Worm (Caenorhabditis elegans) whole organism, late embryonic: ENCODE results near the gene F59A6.3.

ENCODE experiments used
- C08G9.2 ChIP-seq: sonication (generic microtip); optimal IDR thresholded peaks from 2 replicates; lab custom pipeline; 2016; ENCODE audit warnings: mild to moderate bottlenecking, missing genetic modification characterization, moderate library complexity, missing compliant biosample characterization
- K09A11.1 ChIP-seq: sonication (generic microtip); optimal IDR thresholded peaks from 2 replicates; lab custom pipeline; 2017; ENCODE audit warnings: antibody characterized with exemption, mild to moderate bottlenecking, missing genetic modification characterization, missing compliant biosample characterization; ENCODE audit not compliant: insufficient read depth
- Y22D7AL.16 ChIP-seq: sonication (generic microtip); optimal IDR thresholded peaks from 2 replicates; lab custom pipeline; 2016; ENCODE audit warnings: missing genetic modification characterization, missing compliant biosample characterization
- ama-1 ChIP-seq: fragments of 150-350 bp; optimal IDR thresholded peaks from 2 replicates; lab custom pipeline; 2014
- ceh-18 ChIP-seq: sonication (generic microtip); optimal IDR thresholded peaks from 2 replicates; lab custom pipeline; 2016; ENCODE audit warnings: missing genetic modification characterization, missing compliant biosample characterization
- ceh-2 ChIP-seq: sonication (generic microtip); optimal IDR thresholded peaks from 2 replicates; lab custom pipeline; 2016; ENCODE audit warnings: missing genotype, missing genetic modification characterization, missing compliant biosample characterization
- ceh-22 ChIP-seq: sonication (generic microtip); optimal IDR thresholded peaks from 2 replicates; lab custom pipeline; 2017; ENCODE audit warnings: missing biosample characterization, missing genetic modification characterization
- ceh-24 ChIP-seq: sonication (generic microtip); optimal IDR thresholded peaks from 2 replicates; lab custom pipeline; 2016; ENCODE audit warnings: mild to moderate bottlenecking, missing genetic modification characterization, missing compliant biosample characterization
- ceh-30 ChIP-seq: fragments of 150-350 bp; optimal IDR thresholded peaks from 2 replicates; lab custom pipeline; 2014; ENCODE audit warnings: missing biosample characterization, missing genetic modification characterization
- ceh-45 ChIP-seq: fragments of 200-800 bp; sonication (Bioruptor generic); IDR thresholded peaks from 2 replicates; pipeline ENCODE4 v1.3.6; 2022; ENCODE audit warnings: missing genetic modification reagents, missing genetic modification characterization, missing compliant biosample characterization
- dmd-4 ChIP-seq: sonication (generic microtip); optimal IDR thresholded peaks from 2 replicates; lab custom pipeline; 2016; ENCODE audit warnings: borderline replicate concordance, missing genetic modification characterization, missing compliant biosample characterization
- dve-1 ChIP-seq: sonication (generic microtip); optimal IDR thresholded peaks from 2 replicates; lab custom pipeline; 2017; ENCODE audit warnings: antibody characterized with exemption, mild to moderate bottlenecking, missing genetic modification characterization, missing compliant biosample characterization
- elt-2 ChIP-seq: sonication (generic microtip); optimal IDR thresholded peaks from 2 replicates; lab custom pipeline; 2016; ENCODE audit warnings: missing genetic modification reagents, missing genetic modification characterization, missing compliant biosample characterization
- elt-4 ChIP-seq: sonication (generic microtip); optimal IDR thresholded peaks from 2 replicates; lab custom pipeline; 2016; ENCODE audit warnings: missing genetic modification characterization, missing compliant biosample characterization
- ets-4 ChIP-seq: sonication (generic microtip); optimal IDR thresholded peaks from 2 replicates; lab custom pipeline; 2016; ENCODE audit warnings: missing genetic modification characterization, missing compliant biosample characterization
- eyg-1 ChIP-seq: sonication (generic microtip); optimal IDR thresholded peaks from 2 replicates; lab custom pipeline; 2016; ENCODE audit warnings: missing genotype, missing genetic modification characterization, missing compliant biosample characterization
- hlh-13 ChIP-seq: fragments of 200-800 bp; sonication (Bioruptor generic); optimal IDR thresholded peaks from 2 replicates; lab custom pipeline; 2018; ENCODE audit warnings: mild to moderate bottlenecking, missing genetic modification characterization, missing compliant biosample characterization
- hlh-15 ChIP-seq: sonication (generic microtip); optimal IDR thresholded peaks from 2 replicates; lab custom pipeline; 2016; ENCODE audit warnings: missing genetic modification characterization, missing compliant biosample characterization
- lim-6 ChIP-seq: sonication (generic microtip); optimal IDR thresholded peaks from 2 replicates; lab custom pipeline; 2016; ENCODE audit warnings: missing genetic modification characterization, missing compliant biosample characterization
- madf-2 ChIP-seq: sonication (generic microtip); optimal IDR thresholded peaks from 2 replicates; lab custom pipeline; 2017; ENCODE audit warnings: missing genetic modification characterization, missing compliant biosample characterization
- mec-3 ChIP-seq: sonication (generic microtip); optimal IDR thresholded peaks from 2 replicates; lab custom pipeline; 2016; ENCODE audit warnings: borderline replicate concordance, missing genetic modification characterization, missing compliant biosample characterization
- nfya-1 ChIP-seq: sonication (generic microtip); optimal IDR thresholded peaks from 2 replicates; lab custom pipeline; 2017; ENCODE audit warnings: missing genetic modification characterization, mild to moderate bottlenecking, missing compliant biosample characterization, antibody characterized with exemption, moderate library complexity
- npax-4 ChIP-seq: sonication (generic microtip); optimal IDR thresholded peaks from 2 replicates; lab custom pipeline; 2016; ENCODE audit warnings: missing genetic modification characterization, missing compliant biosample characterization
- odd-2 ChIP-seq: sonication (generic microtip); optimal IDR thresholded peaks from 2 replicates; lab custom pipeline; 2017; ENCODE audit warnings: antibody characterized with exemption, mild to moderate bottlenecking, missing genetic modification characterization, missing compliant biosample characterization
- pax-1 ChIP-seq: fragments of 150-350 bp; optimal IDR thresholded peaks from 2 replicates; lab custom pipeline; 2014; ENCODE audit warnings: missing biosample characterization, missing genetic modification characterization
- pha-2 ChIP-seq: sonication (generic microtip); optimal IDR thresholded peaks from 2 replicates; lab custom pipeline; 2017; ENCODE audit warnings: mild to moderate bottlenecking, missing genetic modification characterization, missing compliant biosample characterization
- pha-4 ChIP-seq: fragments of 150-350 bp; optimal IDR thresholded peaks from 2 replicates; lab custom pipeline; 2018; ENCODE audit warnings: missing biosample characterization, missing genetic modification reagents, missing genetic modification characterization
- pqm-1 ChIP-seq: sonication (generic microtip); optimal IDR thresholded peaks from 2 replicates; lab custom pipeline; 2016; ENCODE audit warnings: missing genetic modification characterization, missing compliant biosample characterization
- sox-2 ChIP-seq: fragments of 200-800 bp; sonication (Bioruptor generic); IDR thresholded peaks from 2 replicates; pipeline ENCODE4 v1.3.6; 2022; ENCODE audit warnings: missing genetic modification reagents, missing genetic modification characterization, missing compliant biosample characterization
- tbx-7 ChIP-seq: sonication (generic microtip); optimal IDR thresholded peaks from 2 replicates; lab custom pipeline; 2016; ENCODE audit warnings: missing genotype, missing genetic modification characterization, missing compliant biosample characterization
- ttx-3 ChIP-seq: sonication (generic microtip); optimal IDR thresholded peaks from 2 replicates; lab custom pipeline; 2016; ENCODE audit warnings: missing genetic modification reagents, missing genetic modification characterization, missing compliant biosample characterization
- unc-55 ChIP-seq: sonication (generic microtip); optimal IDR thresholded peaks from 2 replicates; lab custom pipeline; 2017; ENCODE audit warnings: missing biosample characterization, missing genetic modification reagents, missing genetic modification characterization
- unc-86 ChIP-seq: sonication (generic microtip); optimal IDR thresholded peaks from 2 replicates; lab custom pipeline; 2016; ENCODE audit warnings: missing genetic modification characterization, missing compliant biosample characterization
- ztf-16 ChIP-seq: sonication (generic microtip); optimal IDR thresholded peaks from 2 replicates; lab custom pipeline; 2017; ENCODE audit warnings: missing genetic modification characterization, missing compliant biosample characterization

Gene F59A6.3

DNA sequence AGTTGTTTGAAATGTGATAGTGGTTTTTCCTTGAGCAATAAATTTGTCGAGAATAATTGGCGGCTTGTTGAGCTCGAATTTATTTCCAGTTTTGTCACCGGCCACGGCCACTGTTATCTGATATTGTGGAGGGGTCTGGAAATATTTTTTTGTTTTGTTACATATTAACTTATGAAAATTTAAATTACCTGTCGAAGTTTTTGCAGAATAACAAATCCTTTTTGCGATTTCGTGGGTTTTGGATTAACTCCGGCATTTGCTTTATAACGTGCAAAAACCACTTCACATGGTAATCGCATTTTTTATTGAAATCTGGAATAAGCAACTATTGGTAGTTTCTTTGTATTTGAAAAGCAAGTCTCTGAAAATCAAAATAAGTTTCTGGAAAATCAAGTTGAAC lies 28.0 kb downstream of the F59A6.3 start, which contains the start of gene lrr-1:
Gene lrr-1 (minus strand): TSS at position 312 of the 400 bp plus-strand sequence.
- TF ChIP-seq hlh-15 (tag; lab: Kevin White, UChicago): no peak
- TF ChIP-seq unc-55 (GFP tag; lab: Kevin White, UChicago): no peak
- no peak for TF ChIP-seq pha-4 (tag; lab: Kevin White, UChicago)
- no peak for TF ChIP-seq mec-3 (tag; lab: Kevin White, UChicago)
- no peak for TF ChIP-seq C08G9.2 (tag; lab: Kevin White, UChicago)
- TF ChIP-seq ceh-22: no peak
- TF ChIP-seq ets-4 (tag; lab: Kevin White, UChicago): no peak
- no peak for TF ChIP-seq nfya-1
- TF ChIP-seq pha-2: no peak
- no peak for TF ChIP-seq tbx-7 (tag; lab: Kevin White, UChicago)
- no peak for TF ChIP-seq pax-1 (tag; lab: Kevin White, UChicago)
- no peak for TF ChIP-seq lim-6 (tag; lab: Kevin White, UChicago)
- no peak for TF ChIP-seq elt-4 (tag; lab: Kevin White, UChicago)
- TF ChIP-seq ceh-18 (tag; lab: Kevin White, UChicago): no peak
- TF ChIP-seq odd-2 (tag; lab: Kevin White, UChicago): no peak
- no peak for TF ChIP-seq dmd-4
- TF ChIP-seq npax-4 (tag; lab: Kevin White, UChicago): no peak
- no peak for TF ChIP-seq unc-86
- no peak for TF ChIP-seq ceh-2 (tag; lab: Kevin White, UChicago)
- no peak for TF ChIP-seq hlh-13

DNA sequence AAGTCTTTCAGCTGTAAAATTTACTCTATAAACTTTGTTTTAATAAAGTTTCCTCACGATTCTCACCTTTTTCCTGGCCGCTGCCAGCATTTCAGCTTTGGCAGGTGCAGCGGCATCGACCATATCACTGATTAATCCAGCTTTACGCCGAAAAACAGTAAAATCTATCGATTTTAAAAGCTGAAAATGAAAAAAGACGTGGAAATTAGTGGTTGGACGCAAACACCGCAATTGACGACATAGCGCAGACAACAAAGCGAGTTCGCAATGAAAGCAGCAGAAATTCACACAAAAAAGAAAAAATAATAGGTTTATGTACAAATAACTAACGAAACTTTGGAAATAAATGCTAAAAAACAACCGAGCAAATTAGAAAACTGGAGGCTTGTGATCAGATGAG lies 31.8 kb downstream of the F59A6.3 start, which contains the start of gene golg-2:
Gene golg-2 (minus strand): TSS at position 180 of the 400 bp plus-strand sequence.
- TF ChIP-seq Y22D7AL.16 (no peak), elt-2 (tag; lab: Kevin White, UChicago) (peak; percentile 45)
- TF ChIP-seq, all 69 proteins: peak for 1

DNA sequence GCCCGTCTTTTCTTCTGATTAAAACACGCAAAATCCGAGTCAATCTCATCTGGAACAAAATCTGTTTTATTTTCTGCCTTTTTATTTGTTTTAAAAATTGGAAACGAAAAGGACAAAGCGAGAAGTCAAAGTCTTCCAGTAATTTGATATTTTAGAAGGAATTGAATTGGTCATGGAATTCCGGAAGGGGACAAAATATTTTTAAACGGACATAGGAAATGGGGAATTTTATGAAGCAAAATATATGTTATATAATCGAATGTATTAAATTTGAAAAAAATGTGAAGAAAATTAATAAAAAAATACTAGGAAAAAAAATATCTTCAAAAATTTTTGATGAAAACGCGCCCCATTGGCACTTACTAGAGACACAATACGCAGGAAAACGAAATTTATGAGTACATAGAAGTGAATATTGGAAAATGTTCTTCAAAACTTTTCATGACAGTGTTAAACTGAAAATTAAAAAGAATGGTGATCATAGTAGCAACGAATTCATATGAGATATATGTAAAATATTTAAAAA lies 32.6 kb downstream of the F59A6.3 start, which contains the start of gene F33G12.7:
Gene F33G12.7 (minus strand): TSS at position 51 of the 526 bp plus-strand sequence.
- TF ChIP-seq dve-1 (no peak), elt-2 (tag; lab: Kevin White, UChicago) (peak; percentile 62)

- TF ChIP-seq ama-1 (lab: Kevin White, UChicago) (no peak), sox-2 (GFP tag; lab: Robert Waterston, UW) (no peak), eyg-1 (tag; lab: Kevin White, UChicago) (no peak), nfya-1 (no peak), ztf-16 (no peak), elt-2 (tag; lab: Kevin White, UChicago) (no peak), K09A11.1 (no peak), ceh-30 (tag; lab: Kevin White, UChicago) (no peak), pha-4 (tag; lab: Kevin White, UChicago) (no peak), dmd-4 (no peak), ttx-3 (tag; lab: Kevin White, UChicago) (no peak), ceh-45 (no peak), ceh-24 (tag; lab: Kevin White, UChicago) (no peak), tbx-7 (tag; lab: Kevin White, UChicago) (no peak), pqm-1 (tag; lab: Kevin White, UChicago) (no peak), madf-2 (tag; lab: Kevin White, UChicago) (no peak)
Measured at ce11 chrII:5042381-5042930, 34.3 kb downstream of the F59A6.3 start.
